Worm (Caenorhabditis elegans) whole organism, L4 larva: ENCODE measurements around the gene unc-43.

ENCODE experiments used
- Y48G9A.11 ChIP-seq: fragments of 200-800 bp; sonication (Bioruptor generic); IDR thresholded peaks from 2 replicates; pipeline ENCODE4 v1.3.6; 2022; ENCODE audit warnings: missing genetic modification reagents, missing genetic modification characterization, missing compliant biosample characterization
- dve-1 ChIP-seq: sonication (generic microtip); optimal IDR thresholded peaks from 2 replicates; lab custom pipeline; 2017; ENCODE audit warnings: antibody characterized with exemption, mild to moderate bottlenecking, missing genetic modification characterization, missing compliant biosample characterization; ENCODE audit not compliant: insufficient read depth
- egl-43 ChIP-seq: fragments of 200-800 bp; sonication (Bioruptor generic); IDR thresholded peaks from 2 replicates; pipeline ENCODE4 v1.3.6; 2022; ENCODE audit warnings: missing genetic modification reagents, missing genetic modification characterization, missing compliant biosample characterization
- lin-1 ChIP-seq: fragments of 200-800 bp; sonication (Bioruptor generic); IDR thresholded peaks from 2 replicates; pipeline ENCODE4 v1.3.6; 2022; ENCODE audit warnings: missing genetic modification reagents, missing genetic modification characterization, missing compliant biosample characterization
- nhr-11 ChIP-seq: fragments of 150-350 bp; optimal IDR thresholded peaks from 2 replicates; lab custom pipeline; 2014; ENCODE audit warnings: missing biosample characterization, missing genetic modification characterization
- nhr-237 ChIP-seq: sonication (generic microtip); optimal IDR thresholded peaks from 2 replicates; lab custom pipeline; 2017; ENCODE audit warnings: missing biosample characterization, missing genetic modification characterization
- rbr-2 ChIP-seq: sonication (generic microtip); optimal IDR thresholded peaks from 2 replicates; lab custom pipeline; 2016; ENCODE audit warnings: missing genotype, missing genetic modification characterization, missing compliant biosample characterization
- snpc-4 ChIP-seq: fragments of 150-350 bp; optimal IDR thresholded peaks from 2 replicates; lab custom pipeline; 2014; ENCODE audit warnings: missing biosample characterization, missing genetic modification characterization
- spr-1 ChIP-seq: sonication (generic microtip); optimal IDR thresholded peaks from 2 replicates; lab custom pipeline; 2016; ENCODE audit warnings: mild to moderate bottlenecking, missing genetic modification characterization, missing compliant biosample characterization

- no peak for TF ChIP-seq rbr-2
- TF ChIP-seq lin-1 = no peak
- no peak for TF ChIP-seq Y48G9A.11 (GFP tag; lab: Robert Waterston, UW)
- TF ChIP-seq snpc-4 (tag; lab: Kevin White, UChicago) = no peak
- TF ChIP-seq egl-43 = no peak
- no peak for TF ChIP-seq nhr-11 (tag; lab: Kevin White, UChicago)
- TF ChIP-seq dve-1 (tag; lab: Kevin White, UChicago) = no peak
- TF ChIP-seq nhr-237 (tag; lab: Kevin White, UChicago) = no peak
- TF ChIP-seq spr-1 (tag; lab: Kevin White, UChicago) = no peak
Observed at ce11 chrIV:10346948-10347347, 3.1 kb downstream of the unc-43 start.
